Worm (Caenorhabditis elegans) whole organism, L2 larva: ENCODE measurements around the gene rpl-25.1.

Experiments
- R02D3.7 ChIP-seq: fragments of 150-350 bp; optimal IDR thresholded peaks from 2 replicates; lab custom pipeline; 2014; ENCODE audit warnings: missing biosample characterization, missing genetic modification characterization
- ama-1 ChIP-seq: fragments of 150-350 bp; optimal IDR thresholded peaks from 2 replicates; lab custom pipeline; 2018; ENCODE audit warnings: inconsistent platforms
- elt-3 ChIP-seq: sonication (generic microtip); optimal IDR thresholded peaks from 2 replicates; lab custom pipeline; 2017; ENCODE audit warnings: missing biosample characterization, missing genetic modification characterization
- gmeb-1 ChIP-seq: fragments of 150-350 bp; optimal IDR thresholded peaks from 2 replicates; lab custom pipeline; 2014; ENCODE audit warnings: missing biosample characterization, missing genetic modification characterization
- nhr-12 ChIP-seq: fragments of 150-350 bp; optimal IDR thresholded peaks from 2 replicates; lab custom pipeline; 2014; ENCODE audit warnings: missing biosample characterization, missing genetic modification characterization
- snpc-4 ChIP-seq: fragments of 150-350 bp; optimal IDR thresholded peaks from 2 replicates; lab custom pipeline; 2014; ENCODE audit warnings: missing biosample characterization, missing genetic modification characterization
- unc-62 ChIP-seq: fragments of 150-350 bp; optimal IDR thresholded peaks from 2 replicates; lab custom pipeline; 2014; ENCODE audit warnings: missing biosample characterization, missing genetic modification reagents, missing genetic modification characterization
- zag-1 ChIP-seq: fragments of 150-350 bp; optimal IDR thresholded peaks from 2 replicates; lab custom pipeline; 2014; ENCODE audit warnings: missing biosample characterization, missing genetic modification characterization
- ztf-11 ChIP-seq: sonication (generic microtip); optimal IDR thresholded peaks from 2 replicates; lab custom pipeline; 2017; ENCODE audit warnings: missing biosample characterization, missing genetic modification characterization
- ztf-4 ChIP-seq: fragments of 150-350 bp; optimal IDR thresholded peaks from 2 replicates; lab custom pipeline; 2014; ENCODE audit warnings: missing biosample characterization, missing genetic modification characterization

DNA sequence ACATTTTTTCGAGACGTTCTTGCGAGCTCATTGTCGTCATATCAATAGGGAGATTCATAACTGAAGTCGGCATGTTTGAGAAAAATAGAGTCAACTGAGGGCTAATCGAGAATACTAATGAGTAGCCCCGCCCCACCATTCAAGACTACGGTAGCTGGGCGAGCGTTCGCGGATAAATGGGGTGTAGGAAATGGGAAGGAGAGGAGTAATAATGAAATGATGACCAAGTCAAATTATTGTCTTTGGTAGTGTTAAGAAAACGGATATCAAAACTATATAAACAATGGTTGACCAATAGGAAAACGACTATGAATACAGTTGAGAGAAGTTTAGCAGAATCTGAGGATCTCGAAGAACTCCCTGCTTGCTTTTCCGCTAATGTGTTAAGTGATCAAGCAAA lies 46.6 kb downstream of the rpl-25.1 start, which contains the start of gene mls-2:
- TF ChIP-seq unc-62 (GFP tag; lab: Kevin White, UChicago) (no peak), ztf-11 (tag; lab: Kevin White, UChicago) (no peak), nhr-12 (tag; lab: Kevin White, UChicago) (no peak), ama-1 (lab: Kevin White, UChicago) (no peak), gmeb-1 (tag; lab: Kevin White, UChicago) (no peak), ztf-4 (tag; lab: Kevin White, UChicago) (no peak), zag-1 (no peak), elt-3 (tag; lab: Kevin White, UChicago) (no peak), snpc-4 (tag; lab: Kevin White, UChicago) (no peak), R02D3.7 (tag; lab: Kevin White, UChicago) (no peak)
